Worm (Caenorhabditis elegans) whole organism, mixed stage, embryonic: Measurements from ENCODE around the gene str-144.

Source experiments
- M03D4.4 ChIP-seq: sonication (generic microtip); optimal IDR thresholded peaks from 2 replicates; lab custom pipeline; 2017; ENCODE audit warnings: mild to moderate bottlenecking, missing genetic modification characterization, missing compliant biosample characterization
- bed-3 ChIP-seq: fragments of 200-800 bp; sonication (Bioruptor generic); optimal IDR thresholded peaks from 3 replicates; lab custom pipeline; 2018; ENCODE audit warnings: mild to moderate bottlenecking, missing genetic modification characterization, moderate library complexity, missing compliant biosample characterization
- blmp-1 ChIP-seq: fragments of 150-350 bp; optimal IDR thresholded peaks from 2 replicates; lab custom pipeline; 2014; ENCODE audit warnings: missing biosample characterization, missing genetic modification characterization
- ceh-43 ChIP-seq: fragments of 200-800 bp; sonication (Bioruptor generic); optimal IDR thresholded peaks from 2 replicates; lab custom pipeline; 2018; ENCODE audit warnings: mild to moderate bottlenecking, missing genetic modification characterization, moderate library complexity, missing compliant biosample characterization
- ces-1 ChIP-seq: fragments of 150-350 bp; optimal IDR thresholded peaks from 2 replicates; lab custom pipeline; 2014; ENCODE audit warnings: missing biosample characterization, missing genetic modification reagents, missing genetic modification characterization
- drap-1 ChIP-seq: fragments of 200-800 bp; sonication (Bioruptor generic); optimal IDR thresholded peaks from 3 replicates; lab custom pipeline; 2018; ENCODE audit warnings: mild to moderate bottlenecking, missing genetic modification characterization, missing compliant biosample characterization
- elt-1 ChIP-seq: sonication (generic microtip); optimal IDR thresholded peaks from 2 replicates; lab custom pipeline; 2017; ENCODE audit warnings: missing genetic modification characterization, mild to moderate bottlenecking, missing compliant biosample characterization, antibody characterized with exemption, moderate library complexity, borderline replicate concordance; ENCODE audit not compliant: insufficient read depth
- elt-3 ChIP-seq: fragments of 150-350 bp; optimal IDR thresholded peaks from 2 replicates; lab custom pipeline; 2014; ENCODE audit warnings: missing biosample characterization, missing genetic modification characterization
- flh-1 ChIP-seq: fragments of 200-800 bp; sonication (Bioruptor generic); optimal IDR thresholded peaks from 2 replicates; lab custom pipeline; 2018; ENCODE audit warnings: mild to moderate bottlenecking, missing genetic modification characterization, moderate library complexity, missing compliant biosample characterization
- ham-2 ChIP-seq: fragments of 200-800 bp; sonication (Bioruptor generic); optimal IDR thresholded peaks from 2 replicates; lab custom pipeline; 2018; ENCODE audit warnings: mild to moderate bottlenecking, missing genetic modification characterization, missing compliant biosample characterization
- lin-32 ChIP-seq: fragments of 200-800 bp; sonication (Bioruptor generic); optimal IDR thresholded peaks from 2 replicates; lab custom pipeline; 2018; ENCODE audit warnings: mild to moderate bottlenecking, missing genetic modification characterization, missing compliant biosample characterization
- lsy-2 ChIP-seq: fragments of 150-350 bp; optimal IDR thresholded peaks from 2 replicates; lab custom pipeline; 2014; ENCODE audit warnings: missing biosample characterization, missing genetic modification characterization
- mab-5 ChIP-seq: fragments of 150-350 bp; optimal IDR thresholded peaks from 2 replicates; lab custom pipeline; 2014; ENCODE audit warnings: missing biosample characterization, missing genetic modification characterization
- mep-1 ChIP-seq: fragments of 150-350 bp; optimal IDR thresholded peaks from 2 replicates; lab custom pipeline; 2017; ENCODE audit warnings: missing biosample characterization, missing genetic modification reagents, missing genetic modification characterization, inconsistent platforms
- mls-2 ChIP-seq: sonication (generic microtip); optimal IDR thresholded peaks from 2 replicates; lab custom pipeline; 2016; ENCODE audit warnings: mild to moderate bottlenecking, missing genetic modification characterization, moderate library complexity, missing compliant biosample characterization
- nhr-12 ChIP-seq: fragments of 150-350 bp; optimal IDR thresholded peaks from 2 replicates; lab custom pipeline; 2014; ENCODE audit warnings: missing biosample characterization, missing genetic modification characterization
- nhr-2 ChIP-seq: fragments of 150-350 bp; optimal IDR thresholded peaks from 2 replicates; lab custom pipeline; 2014; ENCODE audit warnings: missing biosample characterization, missing genetic modification characterization
- nhr-237 ChIP-seq: fragments of 150-350 bp; optimal IDR thresholded peaks from 2 replicates; lab custom pipeline; 2014; ENCODE audit warnings: missing biosample characterization, missing genetic modification characterization
- nhr-28 ChIP-seq: fragments of 150-350 bp; optimal IDR thresholded peaks from 2 replicates; lab custom pipeline; 2014; ENCODE audit warnings: missing biosample characterization, missing genetic modification characterization
- nhr-76 ChIP-seq: sonication (generic microtip); optimal IDR thresholded peaks from 2 replicates; lab custom pipeline; 2017; ENCODE audit warnings: missing biosample characterization, missing genetic modification characterization
- pha-4 ChIP-seq: fragments of 150-350 bp; optimal IDR thresholded peaks from 2 replicates; lab custom pipeline; 2018; ENCODE audit warnings: missing biosample characterization, missing genetic modification reagents, missing genetic modification characterization
- sem-2 ChIP-seq: fragments of 200-800 bp; sonication (Bioruptor generic); optimal IDR thresholded peaks from 2 replicates; lab custom pipeline; 2018; ENCODE audit warnings: mild to moderate bottlenecking, missing genetic modification characterization, missing compliant biosample characterization
- snpc-4 ChIP-seq: fragments of 150-350 bp; optimal IDR thresholded peaks from 2 replicates; lab custom pipeline; 2014; ENCODE audit warnings: missing biosample characterization, missing genetic modification characterization
- sptf-1 ChIP-seq: sonication (generic microtip); optimal IDR thresholded peaks from 2 replicates; lab custom pipeline; 2017; ENCODE audit warnings: mild to moderate bottlenecking, missing genetic modification characterization, moderate library complexity, missing compliant biosample characterization
- tbx-8 ChIP-seq: fragments of 200-800 bp; sonication (Bioruptor generic); optimal IDR thresholded peaks from 2 replicates; lab custom pipeline; 2018; ENCODE audit warnings: mild to moderate bottlenecking, missing genetic modification characterization, moderate library complexity, missing compliant biosample characterization
- unc-120 ChIP-seq: sonication (generic microtip); optimal IDR thresholded peaks from 2 replicates; lab custom pipeline; 2017; ENCODE audit warnings: missing genetic modification characterization, missing compliant biosample characterization; ENCODE audit not compliant: poor library complexity, severe bottlenecking
- unc-39 ChIP-seq: fragments of 150-350 bp; optimal IDR thresholded peaks from 2 replicates; lab custom pipeline; 2014; ENCODE audit warnings: missing biosample characterization, missing genetic modification characterization
- unc-62 ChIP-seq: fragments of 150-350 bp; optimal IDR thresholded peaks from 2 replicates; lab custom pipeline; 2014; ENCODE audit warnings: missing biosample characterization, missing genetic modification reagents, missing genetic modification characterization
- zip-8 ChIP-seq: fragments of 150-350 bp; optimal IDR thresholded peaks from 2 replicates; lab custom pipeline; 2014; ENCODE audit warnings: missing biosample characterization, missing genetic modification characterization
- ztf-11 ChIP-seq: fragments of 150-350 bp; optimal IDR thresholded peaks from 2 replicates; lab custom pipeline; 2014; ENCODE audit warnings: missing biosample characterization, missing genetic modification characterization

The str-144 gene

ce11 chrV:8050059-8050677 is 21.8 kb downstream of the str-144 start:
- no peak for TF ChIP-seq ces-1 (GFP tag; lab: Kevin White, UChicago)
- no peak for TF ChIP-seq nhr-28 (tag; lab: Kevin White, UChicago)
- no peak for TF ChIP-seq sptf-1 (tag; lab: Kevin White, UChicago)
- TF ChIP-seq nhr-2 (tag; lab: Kevin White, UChicago), result no peak
- TF ChIP-seq nhr-12, result no peak
- no peak for TF ChIP-seq zip-8
- TF ChIP-seq unc-39 (tag; lab: Kevin White, UChicago), result no peak
- no peak for TF ChIP-seq ceh-43 (GFP tag; lab: Kevin White, UChicago)

ce11 chrV:8046706-8047105 is 25.2 kb downstream of the str-144 start, which contains the start of gene ZC513.3:
Gene ZC513.3 (plus strand): TSS chrV:8047006.
- TF ChIP-seq nhr-76 (tag; lab: Kevin White, UChicago) (no peak), bed-3 (GFP tag; lab: Kevin White, UChicago) (no peak), elt-3 (tag; lab: Kevin White, UChicago) (no peak), elt-1 (no peak), M03D4.4 (tag; lab: Kevin White, UChicago) (no peak), unc-62 (no peak), lsy-2 (tag; lab: Kevin White, UChicago) (no peak), nhr-2 (tag; lab: Kevin White, UChicago) (no peak), lin-32 (GFP tag; lab: Kevin White, UChicago) (no peak), nhr-237 (tag; lab: Kevin White, UChicago) (no peak), ham-2 (GFP tag; lab: Kevin White, UChicago) (no peak)

DNA sequence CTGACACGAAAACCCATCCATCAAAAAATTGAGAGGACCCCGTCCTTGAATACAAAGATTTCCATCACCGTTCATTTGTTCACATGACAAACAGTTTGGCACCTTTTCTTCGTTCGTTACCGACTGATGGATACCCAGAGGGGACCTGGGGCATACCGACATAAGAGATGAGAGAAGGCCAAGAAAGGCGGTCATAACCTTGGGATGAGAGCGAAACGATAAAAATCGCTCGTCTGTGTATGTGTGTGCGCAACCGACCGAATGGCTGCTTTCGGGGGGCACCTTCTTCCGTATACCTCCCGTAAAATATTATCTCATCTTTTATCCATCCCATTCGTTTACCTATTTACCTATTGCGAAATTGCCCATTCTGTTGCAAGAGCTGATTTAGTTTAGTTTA is 27.0 kb downstream of the str-144 start:
- TF ChIP-seq blmp-1 (tag; lab: Kevin White, UChicago), result no peak
- TF ChIP-seq mep-1 (tag; lab: Kevin White, UChicago), result no peak
- no peak for TF ChIP-seq sem-2 (GFP tag; lab: Kevin White, UChicago)
- TF ChIP-seq sptf-1 (tag; lab: Kevin White, UChicago), result no peak
- TF ChIP-seq unc-120 (tag; lab: Kevin White, UChicago), result no peak
- TF ChIP-seq ztf-11, result no peak
- TF ChIP-seq pha-4 (tag; lab: Kevin White, UChicago), result no peak
- TF ChIP-seq lin-32 (GFP tag; lab: Kevin White, UChicago), result no peak
- TF ChIP-seq elt-3 (tag; lab: Kevin White, UChicago), result no peak
- no peak for TF ChIP-seq nhr-12
- no peak for TF ChIP-seq ceh-43 (GFP tag; lab: Kevin White, UChicago)
- TF ChIP-seq ham-2 (GFP tag; lab: Kevin White, UChicago), result peak; percentile 51
- TF ChIP-seq zip-8, result no peak
- peak; percentile 49 for TF ChIP-seq unc-62
- no peak for TF ChIP-seq nhr-28 (tag; lab: Kevin White, UChicago)
- TF ChIP-seq nhr-2 (tag; lab: Kevin White, UChicago), result peak; percentile 49
- TF ChIP-seq snpc-4 (tag; lab: Kevin White, UChicago), result no peak
- no peak for TF ChIP-seq ces-1 (GFP tag; lab: Kevin White, UChicago)
- peak; percentile 54 for TF ChIP-seq elt-1
- TF ChIP-seq tbx-8 (GFP tag; lab: Kevin White, UChicago), result no peak

DNA sequence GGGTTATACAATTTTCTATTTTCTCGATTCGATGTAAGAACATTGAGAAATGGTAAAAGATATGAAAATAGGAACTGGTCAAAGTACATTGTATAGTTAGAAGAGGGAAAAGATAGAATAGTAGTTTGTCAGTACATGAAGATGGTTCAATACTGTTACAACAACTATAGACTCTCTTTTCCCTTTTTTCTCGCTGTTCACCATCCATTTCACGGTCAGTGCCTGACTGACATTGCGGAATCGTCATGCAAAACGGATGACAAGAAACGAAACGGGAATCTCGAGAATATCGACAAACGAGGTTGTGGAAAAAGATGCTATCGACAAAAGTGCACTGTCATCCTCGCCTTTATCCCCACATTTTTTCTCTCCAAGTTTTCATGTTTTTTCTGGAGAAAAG is 28.3 kb downstream of the str-144 start:
- TF ChIP-seq nhr-76 (tag; lab: Kevin White, UChicago) (no peak), unc-62 (no peak), elt-1 (peak; percentile 38), sptf-1 (tag; lab: Kevin White, UChicago) (no peak)

DNA sequence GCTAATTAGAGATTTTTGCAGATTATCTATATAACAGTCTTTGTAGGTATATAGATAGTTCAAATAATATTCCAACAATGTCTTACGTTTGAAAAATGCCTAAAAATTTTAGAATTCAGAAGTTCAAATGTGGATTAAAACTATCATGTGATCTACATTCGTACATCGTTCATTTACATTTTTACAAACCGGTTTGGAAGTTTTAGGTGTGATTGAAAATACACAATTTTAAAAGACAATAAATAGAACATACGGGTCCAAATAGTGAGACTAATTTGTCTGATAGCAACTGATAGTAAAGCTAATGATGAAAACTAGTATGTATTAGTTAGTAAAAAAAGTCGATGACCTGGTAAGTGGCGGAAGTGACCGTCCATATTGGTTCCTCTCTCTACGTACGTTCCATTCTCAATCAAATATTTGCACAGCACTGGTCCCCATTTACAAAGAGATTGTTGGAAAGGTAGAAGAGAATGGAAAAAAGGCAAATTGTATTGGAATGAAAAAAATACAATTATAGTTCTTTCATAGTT is 30.5 kb downstream of the str-144 start:
- TF ChIP-seq flh-1 (GFP tag; lab: Kevin White, UChicago) (no peak), bed-3 (GFP tag; lab: Kevin White, UChicago) (no peak), mls-2 (no peak), unc-120 (tag; lab: Kevin White, UChicago) (no peak), nhr-2 (tag; lab: Kevin White, UChicago) (no peak), drap-1 (GFP tag; lab: Kevin White, UChicago) (no peak), ztf-11 (no peak), unc-62 (no peak), unc-39 (tag; lab: Kevin White, UChicago) (no peak), M03D4.4 (tag; lab: Kevin White, UChicago) (no peak), mep-1 (tag; lab: Kevin White, UChicago) (no peak), sem-2 (GFP tag; lab: Kevin White, UChicago) (no peak), mab-5 (no peak), ces-1 (GFP tag; lab: Kevin White, UChicago) (no peak), pha-4 (tag; lab: Kevin White, UChicago) (no peak), ham-2 (GFP tag; lab: Kevin White, UChicago) (no peak), tbx-8 (GFP tag; lab: Kevin White, UChicago) (no peak), blmp-1 (tag; lab: Kevin White, UChicago) (no peak), elt-3 (tag; lab: Kevin White, UChicago) (no peak)
